Worm (Caenorhabditis elegans) whole organism, mixed stage, embryonic: ENCODE data around the gene H01M10.2.

Source experiments
- blmp-1 ChIP-seq: fragments of 150-350 bp; optimal IDR thresholded peaks from 2 replicates; lab custom pipeline; 2014; ENCODE audit warnings: missing biosample characterization, missing genetic modification characterization
- nhr-12 ChIP-seq: fragments of 150-350 bp; optimal IDR thresholded peaks from 2 replicates; lab custom pipeline; 2014; ENCODE audit warnings: missing biosample characterization, missing genetic modification characterization
- snpc-4 ChIP-seq: fragments of 150-350 bp; optimal IDR thresholded peaks from 2 replicates; lab custom pipeline; 2014; ENCODE audit warnings: missing biosample characterization, missing genetic modification characterization

DNA sequence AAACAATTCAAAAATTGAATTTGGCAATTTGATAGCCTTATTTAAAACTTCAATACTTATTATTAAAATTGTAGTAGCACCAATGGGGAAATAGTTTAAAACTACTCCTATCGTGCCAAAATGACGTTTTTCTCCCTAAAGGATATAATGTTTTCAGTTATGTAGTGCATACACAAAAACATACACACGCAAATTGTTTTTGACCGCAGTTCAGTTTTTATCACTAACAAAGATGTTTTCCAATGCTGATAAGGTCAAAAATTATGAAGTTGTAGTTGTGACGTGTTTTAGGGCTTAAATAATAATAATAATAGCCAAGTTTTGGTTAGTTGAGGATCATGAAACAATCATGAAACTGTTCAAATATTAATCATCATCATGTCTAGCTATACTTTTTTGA is 4.5 kb upstream of the H01M10.2 start:
- TF ChIP-seq nhr-12 (tag; lab: Kevin White, UChicago), result no peak
- no peak for TF ChIP-seq snpc-4 (tag; lab: Kevin White, UChicago)
- TF ChIP-seq blmp-1 (tag; lab: Kevin White, UChicago), result no peak
